Worm (Caenorhabditis elegans): ENCODE results near the gene F40G12.5.
A peak's percentile ranks its signal among the peaks of the same experiment; 100 is the strongest.
"Not testable (repeated sequence)": the region's sequence is repeated elsewhere in the genome, so short reads cannot be mapped to it uniquely, and the experiment has no call there.

F40G12.5 gene

ce11 chrV:14283241-14283640 is 12.6 kb upstream of the F40G12.5 start, which contains the start of gene F40G12.10:
Gene F40G12.10 (plus strand): TSS chrV:14283541.
- no peak for TF ChIP-seq zip-4 (GFP tag; optimal IDR thresholded peaks at IDR 0.05)
- no peak for TF ChIP-seq nhr-84 (tag; optimal IDR thresholded peaks at IDR 0.05)
- TF ChIP-seq lin-13 (GFP tag; optimal IDR thresholded peaks at IDR 0.05), result no peak
- TF ChIP-seq sptf-1 (tag; optimal IDR thresholded peaks at IDR 0.05), result no peak
- TF ChIP-seq mep-1 (tag; optimal IDR thresholded peaks at IDR 0.05), result no peak
- no peak for TF ChIP-seq nhr-76 (tag; optimal IDR thresholded peaks at IDR 0.05)
- no peak for TF ChIP-seq unc-62 (GFP tag; optimal IDR thresholded peaks at IDR 0.05)
- TF ChIP-seq mab-9 (GFP tag; IDR thresholded peaks at IDR 0.05), result no peak

- TF ChIP-seq mdl-1 (tag; optimal IDR thresholded peaks at IDR 0.05), result no peak
- TF ChIP-seq snpc-4 (tag; optimal IDR thresholded peaks at IDR 0.05), result no peak
- no peak for TF ChIP-seq fos-1 (tag; optimal IDR thresholded peaks at IDR 0.05)
- no peak for TF ChIP-seq nhr-20 (tag; optimal IDR thresholded peaks at IDR 0.05)
- TF ChIP-seq zip-4 (GFP tag; optimal IDR thresholded peaks at IDR 0.05), result no peak
- no peak for TF ChIP-seq ztf-11 (tag; optimal IDR thresholded peaks at IDR 0.05)
- no peak for TF ChIP-seq mep-1 (tag; optimal IDR thresholded peaks at IDR 0.05)
- no peak for TF ChIP-seq fkh-8 (tag; optimal IDR thresholded peaks at IDR 0.05)
- TF ChIP-seq blmp-1 (tag; optimal IDR thresholded peaks at IDR 0.05), result no peak
- no peak for TF ChIP-seq ceh-82 (tag; optimal IDR thresholded peaks at IDR 0.05)
- TF ChIP-seq nhr-237 (tag; optimal IDR thresholded peaks at IDR 0.05), result no peak
- TF ChIP-seq nhr-19 (GFP tag; conservative IDR thresholded peaks at IDR 0.05), result no peak
- TF ChIP-seq grh-1 (GFP tag; IDR thresholded peaks at IDR 0.05), result no peak
- TF ChIP-seq irx-1 (tag; optimal IDR thresholded peaks at IDR 0.05), result no peak
- no peak for TF ChIP-seq mab-9 (GFP tag; IDR thresholded peaks at IDR 0.05)
- TF ChIP-seq ets-5 (GFP tag; IDR thresholded peaks at IDR 0.05), result no peak
- TF ChIP-seq elt-3 (tag; optimal IDR thresholded peaks at IDR 0.05), result no peak
- TF ChIP-seq lin-15B (tag; optimal IDR thresholded peaks at IDR 0.05), result no peak
Observed at ce11 chrV:14282222-14282709, 11.6 kb upstream of the F40G12.5 start, which contains the start of the genes srt-74 and F40G12.9. Gene srt-74 (minus strand): TSS chrV:14282322. Gene F40G12.9 (plus strand): TSS chrV:14282659.

ce11 chrV:14279777-14280176 is 9.1 kb upstream of the F40G12.5 start, which contains the start of gene srt-33:
Gene srt-33 (minus strand): TSS chrV:14279877.
- no peak for TF ChIP-seq C04F5.9 (tag; optimal IDR thresholded peaks at IDR 0.05)
- TF ChIP-seq jun-1 (tag; optimal IDR thresholded peaks at IDR 0.05), result no peak
- TF ChIP-seq unc-86 (tag; optimal IDR thresholded peaks at IDR 0.05), result no peak
- no peak for TF ChIP-seq nhr-28 (tag; optimal IDR thresholded peaks at IDR 0.05)
- no peak for TF ChIP-seq aha-1 (tag; optimal IDR thresholded peaks at IDR 0.05)
- no peak for TF ChIP-seq ztf-4 (tag; optimal IDR thresholded peaks at IDR 0.05)
- TF ChIP-seq mep-1 (tag; optimal IDR thresholded peaks at IDR 0.05), result no peak
- no peak for TF ChIP-seq ama-1 (optimal IDR thresholded peaks at IDR 0.05)

- TF ChIP-seq snpc-4 (tag; optimal IDR thresholded peaks at IDR 0.05), result peak; percentile 40
Observed at ce11 chrV:14277456-14277855, 6.8 kb upstream of the F40G12.5 start.

- not testable (repeated sequence) for TF ChIP-seq ets-5 (GFP tag; IDR thresholded peaks at IDR 0.05); nhr-77 (tag; optimal IDR thresholded peaks at IDR 0.05); Y116A8C.19 (tag; optimal IDR thresholded peaks at IDR 0.05; ENCODE audit: borderline replicate concordance)
Observed at ce11 chrV:14274268-14274667, 3.6 kb upstream of the F40G12.5 start, which contains the start of gene F40G12.7. Gene F40G12.7 (plus strand): TSS chrV:14274568.

- no peak for TF ChIP-seq sptf-1 (tag; optimal IDR thresholded peaks at IDR 0.05)
Observed at ce11 chrV:14273019-14273418, 2.4 kb upstream of the F40G12.5 start, which contains the start of gene F40G12.6. Gene F40G12.6 (minus strand): TSS chrV:14273119.
